Fruit fly (Drosophila melanogaster): ENCODE measurements around the gene PH4alphaSG1.

The PH4alphaSG1 gene

dm6 chr3R:30465775-30466494 is 39.5 kb downstream of the PH4alphaSG1 start, which contains the start of gene PH4alphaEFB (continued):
- TF ChIP-seq CG7745 (tag; optimal IDR thresholded peaks at IDR 0.05) (no peak), bowl (GFP tag; IDR thresholded peaks at IDR 0.05) (no peak), sd (tag; optimal IDR thresholded peaks at IDR 0.05) (peak; percentile 57), CG5953 (GFP tag; IDR thresholded peaks at IDR 0.05) (0 out of 2 replicates have a peak, but pooled peaks have one; percentile 15), danr (GFP tag; IDR thresholded peaks at IDR 0.05) (no peak), CG42726 (GFP tag; IDR thresholded peaks at IDR 0.05; ENCODE audit: partially characterized antibody) (no peak), Sin3A (optimal IDR thresholded peaks at IDR 0.05) (no peak), CG2199 (GFP tag; IDR thresholded peaks at IDR 0.05) (0 out of 3 replicates have a peak, but pooled peaks have one; percentile 28), CG33557 (GFP tag; optimal IDR thresholded peaks at IDR 0.05) (peak; percentile 7), slbo (GFP tag; IDR thresholded peaks at IDR 0.05) (no peak), CG13296 (GFP tag; optimal IDR thresholded peaks at IDR 0.05) (peak; percentile 6), ci (GFP tag; IDR thresholded peaks at IDR 0.05) (peak; percentile 68; the same call in 2 of the 3 replicates), CG11093 (GFP tag; IDR thresholded peaks at IDR 0.05) (no peak), CG16813 (GFP tag; IDR thresholded peaks at IDR 0.05; ENCODE audit: partially characterized antibody) (no peak), scrt (GFP tag; optimal IDR thresholded peaks at IDR 0.05) (peak; percentile 84), lbe (GFP tag; optimal IDR thresholded peaks at IDR 0.05) (peak; percentile 47), CG1603 (tag; optimal IDR thresholded peaks at IDR 0.05) (no peak), nerfin-1 (tag; optimal IDR thresholded peaks at IDR 0.05) (peak; percentile 56), vnd (GFP tag; IDR thresholded peaks at IDR 0.05; ENCODE audit: partially characterized antibody) (no peak), klu (GFP tag; IDR thresholded peaks at IDR 0.05) (no peak), D19A (tag; optimal IDR thresholded peaks at IDR 0.05) (peak; percentile 43), CG10431 (GFP tag; optimal IDR thresholded peaks at IDR 0.05) (peak; percentile 5), CG30020 (tag; optimal IDR thresholded peaks at IDR 0.05) (peak; percentile 7), dpn (GFP tag; optimal IDR thresholded peaks at IDR 0.05) (no peak), CG7839 (tag; optimal IDR thresholded peaks at IDR 0.05) (peak; percentile 12), Ets65A (GFP tag) (no peak), Jarid2 (GFP tag; optimal IDR thresholded peaks at IDR 0.05) (peak; percentile 94), pros (GFP tag; optimal IDR thresholded peaks at IDR 0.05) (peak; percentile 65), gfzf (GFP tag; optimal IDR thresholded peaks at IDR 0.05) (peak; percentile 33), CG3726 (GFP tag; IDR thresholded peaks at IDR 0.05) (no peak), hkb (optimal IDR thresholded peaks at IDR 0.05) (no peak), hkb (GFP tag; IDR thresholded peaks at IDR 0.05) (peak; percentile 34; the same call in 1 of the 2 replicates), HLH4C (GFP tag; IDR thresholded peaks at IDR 0.05; ENCODE audit: partially characterized antibody) (0 out of 3 replicates have a peak, but pooled peaks have one; percentile 37), nau (GFP tag; optimal IDR thresholded peaks at IDR 0.05) (peak; percentile 34), tap (tag; optimal IDR thresholded peaks at IDR 0.05) (peak; percentile 5), B-H2 (GFP tag; optimal IDR thresholded peaks at IDR 0.05) (peak; percentile 7), Eip74EF (GFP tag; optimal IDR thresholded peaks at IDR 0.05) (peak in 1 of 2 experiments; percentile 34), Trl (optimal IDR thresholded peaks at IDR 0.05) (peak; percentile 84 to 94), Trl (GFP tag; optimal IDR thresholded peaks at IDR 0.05) (no peak), Antp (GFP tag; optimal IDR thresholded peaks at IDR 0.05) (no peak), kni (GFP tag; optimal IDR thresholded peaks at IDR 0.05) (peak; percentile 3), pzg (GFP tag; optimal IDR thresholded peaks at IDR 0.05) (peak; percentile 9), ttk (GFP tag; IDR thresholded peaks at IDR 0.05) (no peak), CG17568 (GFP tag; optimal IDR thresholded peaks at IDR 0.05) (peak; percentile 58), CG2712 (tag; optimal IDR thresholded peaks at IDR 0.05) (peak; percentile 33), sqz (GFP tag; optimal IDR thresholded peaks at IDR 0.05) (no peak), YL-1 (GFP tag; optimal IDR thresholded peaks at IDR 0.05) (peak; percentile 27), Elba2 (GFP tag; optimal IDR thresholded peaks at IDR 0.05) (no peak), onecut (GFP tag; IDR thresholded peaks at IDR 0.05) (peak; percentile 29; the same call in 1 of the 2 replicates)
